Fruit fly (Drosophila melanogaster): ENCODE results near the gene CG17568.

The CG17568 gene

DNA sequence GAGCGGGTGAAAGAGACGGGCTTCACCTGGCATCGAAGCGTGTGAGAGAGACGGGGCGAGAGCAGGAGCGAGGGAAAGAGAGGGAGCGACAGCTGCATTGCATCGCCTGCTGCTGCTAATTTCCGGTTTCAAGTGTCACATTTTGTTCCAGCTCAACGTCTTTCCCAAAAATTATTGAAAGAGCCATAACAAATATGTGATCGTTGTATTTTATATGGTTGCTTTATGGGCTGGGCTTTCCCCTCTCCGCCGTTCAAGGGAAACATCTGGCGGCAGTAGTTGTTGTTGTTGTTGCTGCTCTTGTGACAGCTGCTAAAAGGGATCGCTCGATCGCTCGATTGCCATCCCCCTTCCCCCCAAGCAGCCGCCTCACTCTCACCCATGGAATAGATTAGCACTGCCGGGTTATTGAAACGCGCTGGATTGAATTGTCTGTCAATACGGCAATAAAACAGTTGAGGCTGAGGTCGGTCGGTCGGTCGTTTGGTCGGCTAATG, 26.6 kb downstream of the CG17568 start (continued):
- TF ChIP-seq CG10274 (GFP tag; optimal IDR thresholded peaks at IDR 0.05): no peak
- peak; percentile 33 for TF ChIP-seq caup (GFP tag; optimal IDR thresholded peaks at IDR 0.05; ENCODE audit: severe bottlenecking)
- TF ChIP-seq CG3847 (GFP tag; IDR thresholded peaks at IDR 0.05): no peak
- TF ChIP-seq Fer1 (GFP tag; optimal IDR thresholded peaks at IDR 0.05): no peak
- TF ChIP-seq tio (GFP tag; optimal IDR thresholded peaks at IDR 0.05): no peak
- no peak for TF ChIP-seq phol (tag; optimal IDR thresholded peaks at IDR 0.05)

dm6 chr2L:19146645-19147044, 34.9 kb downstream of the CG17568 start:
- TF ChIP-seq chinmo (GFP tag; IDR thresholded peaks at IDR 0.05; ENCODE audit: partially characterized antibody): 0 out of 4 replicates have a peak, but pooled peaks have one; percentile 60
- no peak for TF ChIP-seq CG17186 (GFP tag; optimal IDR thresholded peaks at IDR 0.05)
- no peak for TF ChIP-seq CG10979 (tag; optimal IDR thresholded peaks at IDR 0.05)
- TF ChIP-seq Adf1 (GFP tag; IDR thresholded peaks at IDR 0.05): peak; percentile 78

DNA sequence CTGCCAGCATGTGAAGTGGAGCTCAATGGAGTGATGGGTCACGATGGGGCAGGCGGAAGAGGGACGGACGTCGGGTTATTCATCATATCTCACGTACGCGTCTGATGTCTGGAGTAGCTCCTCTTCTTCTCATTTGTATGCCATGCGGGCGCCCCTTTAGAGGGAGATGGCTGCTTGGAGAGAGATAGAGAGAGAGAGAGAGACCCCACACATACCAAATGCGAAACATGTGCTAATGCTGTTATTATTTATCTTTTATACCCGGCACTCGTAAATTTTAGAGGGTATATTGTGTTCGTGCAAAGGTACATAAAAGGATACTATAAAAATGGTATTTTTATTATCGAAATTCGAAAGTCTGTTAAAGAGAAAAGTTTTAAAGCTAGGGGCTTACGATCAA, 35.5 kb downstream of the CG17568 start:
- TF ChIP-seq Jarid2 (GFP tag; optimal IDR thresholded peaks at IDR 0.05) (no peak), sc (optimal IDR thresholded peaks at IDR 0.05) (no peak), sc (GFP tag; optimal IDR thresholded peaks at IDR 0.05) (no peak), twi (tag; optimal IDR thresholded peaks at IDR 0.05) (peak; percentile 92), Awh (GFP tag; IDR thresholded peaks at IDR 0.05) (no peak), gcm (GFP tag; optimal IDR thresholded peaks at IDR 0.05) (peak; percentile 92), CG6813 (GFP tag; optimal IDR thresholded peaks at IDR 0.05) (no peak), CG17385 (GFP tag; optimal IDR thresholded peaks at IDR 0.05) (peak; percentile 56), chn (GFP tag; optimal IDR thresholded peaks at IDR 0.05) (no peak), Rfx (GFP tag; IDR thresholded peaks at IDR 0.05) (0 out of 2 replicates have a peak, but pooled peaks have one; percentile 32), h (optimal IDR thresholded peaks at IDR 0.05) (no peak), dan (GFP tag; IDR thresholded peaks at IDR 0.05) (no peak), nom (GFP tag; optimal IDR thresholded peaks at IDR 0.05) (peak; percentile 13), eve (GFP tag; optimal IDR thresholded peaks at IDR 0.05) (no peak), Chrac-16 (GFP tag; optimal IDR thresholded peaks at IDR 0.05) (no peak), seq (GFP tag; IDR thresholded peaks at IDR 0.05) (no peak), ash1 (GFP tag; optimal IDR thresholded peaks at IDR 0.05) (no peak), esg (GFP tag; conservative IDR thresholded peaks at IDR 0.05) (no peak), CG2678 (tag; optimal IDR thresholded peaks at IDR 0.05) (no peak), CG13894 (tag; optimal IDR thresholded peaks at IDR 0.05) (peak; percentile 18), abd-A (tag; optimal IDR thresholded peaks at IDR 0.05) (peak; percentile 12), sens (GFP tag) (peak; percentile 38), Dref (GFP tag; IDR thresholded peaks at IDR 0.05) (no peak), ewg (GFP tag; optimal IDR thresholded peaks at IDR 0.05) (no peak), kni (GFP tag; optimal IDR thresholded peaks at IDR 0.05) (peak; percentile 17), crc (GFP tag; optimal IDR thresholded peaks at IDR 0.05) (no peak), CG1832 (GFP tag; optimal IDR thresholded peaks at IDR 0.05) (peak; percentile 68), ato (GFP tag; IDR thresholded peaks at IDR 0.05; ENCODE audit: partially characterized antibody) (peak; percentile 17; the same call in 1 of the 2 replicates), CG16779 (GFP tag; IDR thresholded peaks at IDR 0.05) (no peak), dimm (GFP tag; IDR thresholded peaks at IDR 0.05) (no peak), Dfd (GFP tag; optimal IDR thresholded peaks at IDR 0.05) (no peak), crp (GFP tag; optimal IDR thresholded peaks at IDR 0.05) (no peak), Deaf1 (tag; optimal IDR thresholded peaks at IDR 0.05) (no peak), oc (tag; optimal IDR thresholded peaks at IDR 0.05) (no peak), crol (GFP tag; IDR thresholded peaks at IDR 0.05) (peak; percentile 50; the same call in 1 of the 2 replicates), CG4820 (GFP tag; optimal IDR thresholded peaks at IDR 0.05) (no peak), psq (GFP tag; optimal IDR thresholded peaks at IDR 0.05) (no peak), CG31388 (GFP tag; optimal IDR thresholded peaks at IDR 0.05) (no peak)
